Fruit fly (Drosophila melanogaster) whole organism, pupa: Measurements from ENCODE around the gene CG31636.

Experiments
- CG4496 ChIP-seq: fragments of 200-800 bp; sonication (Bioruptor generic); IDR thresholded peaks from 3 replicates; pipeline ENCODE4 v1.3.6; 2022; ENCODE audit warnings: missing biosample characterization, missing genetic modification characterization
- CG9948 ChIP-seq: fragments of 200-800 bp; sonication (Bioruptor generic); optimal IDR thresholded peaks from 2 replicates; lab custom pipeline; 2018; ENCODE audit warnings: missing biosample characterization, mild to moderate bottlenecking, missing genetic modification characterization, moderate library complexity

- no peak for TF ChIP-seq CG4496 (GFP tag; lab: Robert Waterston, UW)
- TF ChIP-seq CG9948 (tag; lab: Kevin White, UChicago), result no peak
These were observed 28.7 kb upstream of the CG31636 start, which contains the start of gene CG11327 for dm6 chr2L:6686612-6687011.
